Fruit fly (Drosophila melanogaster) whole organism, embryonic: ENCODE measurements around the gene upSET.
A peak's percentile ranks its signal among the peaks of the same experiment; 100 is the strongest.

Experiments used
- Asciz ChIP-seq: fragments of 200-800 bp; sonication (Bioruptor generic); optimal IDR thresholded peaks from 2 replicates; lab custom pipeline; 2017; ENCODE audit warnings: missing biosample characterization, mild to moderate bottlenecking, missing genetic modification characterization, missing genetic modification reagents
- CG10959 ChIP-seq: fragments of 200-800 bp; sonication (Bioruptor generic); IDR thresholded peaks from 2 replicates; pipeline ENCODE4 v1.3.6; 2022; ENCODE audit warnings: missing biosample characterization, missing genetic modification characterization
- CG11695 ChIP-seq: fragments of 200-800 bp; sonication (Bioruptor generic); IDR thresholded peaks from 3 replicates; pipeline ENCODE4 v1.3.6; 2022; ENCODE audit warnings: missing biosample characterization, missing genetic modification characterization
- CG11696 ChIP-seq: fragments of 200-800 bp; sonication (Bioruptor generic); IDR thresholded peaks from 2 replicates; pipeline ENCODE4 v1.3.6; 2022; ENCODE audit warnings: missing biosample characterization, missing genetic modification characterization
- CG12104 ChIP-seq: fragments of 200-800 bp; sonication (Bioruptor generic); optimal IDR thresholded peaks from 3 replicates; lab custom pipeline; 2016; ENCODE audit warnings: missing biosample characterization, missing genetic modification characterization
- CG12219 ChIP-seq: fragments of 200-800 bp; sonication (Bioruptor generic); optimal IDR thresholded peaks from 3 replicates; lab custom pipeline; 2018; ENCODE audit warnings: missing biosample characterization, mild to moderate bottlenecking, missing genetic modification characterization
- CG12299 ChIP-seq: fragments of 200-800 bp; sonication (Bioruptor generic); optimal IDR thresholded peaks from 2 replicates; lab custom pipeline; 2018; ENCODE audit warnings: missing biosample characterization, mild to moderate bottlenecking, missing genetic modification characterization
- CG15073 ChIP-seq: fragments of 200-800 bp; sonication (Bioruptor generic); optimal IDR thresholded peaks from 2 replicates; lab custom pipeline; 2016; ENCODE audit warnings: missing biosample characterization, missing genetic modification characterization
- CG1647 ChIP-seq: fragments of 200-800 bp; sonication (Bioruptor generic); optimal IDR thresholded peaks from 3 replicates; lab custom pipeline; 2016; ENCODE audit warnings: missing biosample characterization, missing genetic modification characterization
- CG16863 ChIP-seq: fragments of 200-800 bp; sonication (Bioruptor generic); optimal IDR thresholded peaks from 3 replicates; lab custom pipeline; 2016; ENCODE audit warnings: missing biosample characterization, missing genetic modification characterization
- CG17568 ChIP-seq: fragments of 200-800 bp; sonication (Bioruptor generic); optimal IDR thresholded peaks from 2 replicates; lab custom pipeline; 2018; ENCODE audit warnings: missing biosample characterization, mild to moderate bottlenecking, missing genetic modification characterization, moderate library complexity
- CG2129 ChIP-seq: fragments of 200-800 bp; sonication (Bioruptor generic); IDR thresholded peaks from 2 replicates; pipeline ENCODE4 v1.3.6; 2022; ENCODE audit warnings: missing biosample characterization, missing genetic modification characterization; ENCODE audit not compliant: partially characterized antibody
- CG30020 ChIP-seq: fragments of 200-800 bp; optimal IDR thresholded peaks from 2 replicates; lab custom pipeline; 2019; ENCODE audit warnings: missing biosample characterization, mild to moderate bottlenecking, missing genetic modification characterization, moderate library complexity
- CG4730 ChIP-seq: fragments of 200-800 bp; sonication (Bioruptor generic); IDR thresholded peaks from 2 replicates; pipeline ENCODE4 v1.3.6; 2022; ENCODE audit warnings: missing biosample characterization, missing genetic modification characterization
- CG6689 ChIP-seq: fragments of 200-800 bp; sonication (Bioruptor generic); IDR thresholded peaks from 2 replicates; pipeline ENCODE4 v1.3.6; 2022; ENCODE audit warnings: missing biosample characterization, missing genetic modification characterization
- CG6765 ChIP-seq: fragments of 200-800 bp; sonication (Bioruptor generic); optimal IDR thresholded peaks from 3 replicates; lab custom pipeline; 2017; ENCODE audit warnings: missing biosample characterization, mild to moderate bottlenecking, missing genetic modification characterization
- CG8478 ChIP-seq: fragments of >200 bp; optimal IDR thresholded peaks from 2 replicates; lab custom pipeline; 2018
- CG9609 ChIP-seq: fragments of 200-800 bp; sonication (Bioruptor generic); optimal IDR thresholded peaks from 3 replicates; lab custom pipeline; 2016; ENCODE audit warnings: missing biosample characterization, missing genetic modification characterization
- CkIIα-i1 ChIP-seq: fragments of 200-800 bp; sonication (Bioruptor generic); IDR thresholded peaks from 2 replicates; pipeline ENCODE4 v1.3.6; 2022; ENCODE audit warnings: missing biosample characterization, missing genetic modification characterization
- Dll ChIP-seq: fragments of 200-800 bp; sonication (Bioruptor generic); IDR thresholded peaks from 4 replicates; pipeline ENCODE4 v1.3.6; 2022; ENCODE audit warnings: missing biosample characterization, missing genetic modification characterization; ENCODE audit not compliant: partially characterized antibody
- Doc2 ChIP-seq: fragments of 200-800 bp; sonication (Bioruptor generic); IDR thresholded peaks from 2 replicates; pipeline ENCODE4 v1.3.6; 2022; ENCODE audit warnings: missing biosample characterization, missing genetic modification characterization
- E2f2 ChIP-seq: fragments of 200-800 bp; sonication (Bioruptor generic); IDR thresholded peaks from 2 replicates; pipeline ENCODE4 v1.3.6; 2022; ENCODE audit warnings: missing biosample characterization, missing genetic modification characterization
- HLHmδ ChIP-seq: fragments of 200-800 bp; sonication (Bioruptor generic); optimal IDR thresholded peaks from 2 replicates; lab custom pipeline; 2018; ENCODE audit warnings: missing biosample characterization, mild to moderate bottlenecking, missing genetic modification characterization, moderate library complexity
- HmgZ ChIP-seq: fragments of 200-800 bp; sonication (Bioruptor generic); optimal IDR thresholded peaks from 2 replicates; lab custom pipeline; 2018; ENCODE audit warnings: missing biosample characterization, mild to moderate bottlenecking, missing genetic modification characterization
- Hmx ChIP-seq: fragments of 200-800 bp; sonication (Bioruptor generic); optimal IDR thresholded peaks from 2 replicates; lab custom pipeline; 2016; ENCODE audit warnings: missing biosample characterization, missing genetic modification characterization
- Kr ChIP-seq: fragments of 200-800 bp; sonication (Bioruptor generic); optimal IDR thresholded peaks from 2 replicates; lab custom pipeline; 2017; ENCODE audit warnings: missing biosample characterization, mild to moderate bottlenecking, missing genetic modification characterization
- Mad ChIP-seq: fragments of 200-800 bp; sonication (Bioruptor generic); optimal IDR thresholded peaks from 2 replicates; lab custom pipeline; 2016; ENCODE audit warnings: missing biosample characterization, missing genetic modification characterization
- NK7.1 ChIP-seq: fragments of 200-800 bp; sonication (Bioruptor generic); optimal IDR thresholded peaks from 3 replicates; lab custom pipeline; 2016; ENCODE audit warnings: missing biosample characterization, missing genetic modification characterization
- Oaz ChIP-seq: fragments of 200-800 bp; sonication (Bioruptor generic); IDR thresholded peaks from 2 replicates; pipeline ENCODE4 v1.3.6; 2022; ENCODE audit warnings: missing biosample characterization, missing genetic modification characterization
- Sox102F ChIP-seq: fragments of 200-800 bp; sonication (Bioruptor generic); optimal IDR thresholded peaks from 2 replicates; lab custom pipeline; 2018; ENCODE audit warnings: missing biosample characterization, mild to moderate bottlenecking, missing genetic modification characterization, moderate library complexity
- Sry-β ChIP-seq: fragments of 200-800 bp; sonication (Bioruptor generic); optimal IDR thresholded peaks from 2 replicates; lab custom pipeline; 2018; ENCODE audit warnings: missing biosample characterization, mild to moderate bottlenecking, missing genetic modification characterization, moderate library complexity
- Xbp1 ChIP-seq: fragments of 200-800 bp; sonication (Bioruptor generic); optimal IDR thresholded peaks from 3 replicates; lab custom pipeline; 2016; ENCODE audit warnings: missing biosample characterization, mild to moderate bottlenecking, missing genetic modification characterization
- ara ChIP-seq: fragments of 200-800 bp; sonication (Bioruptor generic); IDR thresholded peaks from 2 replicates; pipeline ENCODE4 v1.3.6; 2022; ENCODE audit warnings: missing biosample characterization, missing genetic modification characterization
- bigmax ChIP-seq: fragments of 200-800 bp; sonication (Bioruptor generic); optimal IDR thresholded peaks from 2 replicates; lab custom pipeline; 2018; ENCODE audit warnings: missing biosample characterization, mild to moderate bottlenecking, missing genetic modification characterization
- bowl ChIP-seq: fragments of 200-800 bp; sonication (Bioruptor generic); IDR thresholded peaks from 2 replicates; pipeline ENCODE4 v1.3.6; 2022; ENCODE audit warnings: missing biosample characterization, missing genetic modification characterization
- cas ChIP-seq: fragments of 200-800 bp; sonication (Bioruptor generic); IDR thresholded peaks from 2 replicates; pipeline ENCODE4 v1.3.6; 2022; ENCODE audit warnings: missing biosample characterization, missing genetic modification characterization
- chm ChIP-seq: fragments of 200-800 bp; sonication (Bioruptor generic); IDR thresholded peaks from 2 replicates; pipeline ENCODE4 v1.3.6; 2022; ENCODE audit warnings: missing biosample characterization, missing genetic modification characterization
- dimm ChIP-seq: fragments of 200-800 bp; sonication (Bioruptor generic); IDR thresholded peaks from 2 replicates; pipeline ENCODE4 v1.3.6; 2022; ENCODE audit warnings: missing biosample characterization, missing genetic modification characterization
- dmrt99B ChIP-seq: fragments of 200-800 bp; sonication (Bioruptor generic); optimal IDR thresholded peaks from 2 replicates; lab custom pipeline; 2018; ENCODE audit warnings: missing biosample characterization, mild to moderate bottlenecking, missing genetic modification characterization, moderate library complexity
- fd102C ChIP-seq: fragments of 200-800 bp; sonication (Bioruptor generic); optimal IDR thresholded peaks from 2 replicates; lab custom pipeline; 2018; ENCODE audit warnings: missing biosample characterization, mild to moderate bottlenecking, missing genetic modification characterization, moderate library complexity
- fd64A ChIP-seq: fragments of 200-800 bp; sonication (Bioruptor generic); optimal IDR thresholded peaks from 3 replicates; lab custom pipeline; 2018; ENCODE audit warnings: missing biosample characterization, mild to moderate bottlenecking, missing genetic modification characterization
- grau ChIP-seq: fragments of 200-800 bp; optimal IDR thresholded peaks from 3 replicates; lab custom pipeline; 2019; ENCODE audit warnings: missing biosample characterization, mild to moderate bottlenecking, missing genetic modification characterization, moderate library complexity
- ham ChIP-seq: fragments of 200-800 bp; sonication (Bioruptor generic); IDR thresholded peaks from 2 replicates; pipeline ENCODE4 v1.3.6; 2022; ENCODE audit warnings: missing biosample characterization, missing genetic modification characterization
- pita ChIP-seq: fragments of 200-800 bp; sonication (Bioruptor generic); optimal IDR thresholded peaks from 2 replicates; lab custom pipeline; 2017; ENCODE audit warnings: missing biosample characterization, mild to moderate bottlenecking, missing genetic modification characterization
- pros ChIP-seq: fragments of 200-800 bp; sonication (Bioruptor generic); optimal IDR thresholded peaks from 3 replicates; lab custom pipeline; 2019; ENCODE audit warnings: missing biosample characterization, mild to moderate bottlenecking, missing genetic modification characterization, moderate library complexity
- sim ChIP-seq: fragments of 200-800 bp; sonication (Bioruptor generic); IDR thresholded peaks from 2 replicates; pipeline ENCODE4 v1.3.6; 2022; ENCODE audit warnings: missing biosample characterization, missing genetic modification characterization
- sisA ChIP-seq: fragments of 200-800 bp; sonication (Bioruptor generic); IDR thresholded peaks from 2 replicates; pipeline ENCODE4 v1.3.6; 2022; ENCODE audit warnings: missing biosample characterization, missing genetic modification characterization
- slbo ChIP-seq: fragments of 200-800 bp; sonication (Bioruptor generic); IDR thresholded peaks from 2 replicates; pipeline ENCODE4 v1.3.6; 2022; ENCODE audit warnings: missing biosample characterization, missing genetic modification characterization
- sug ChIP-seq: fragments of 200-800 bp; optimal IDR thresholded peaks from 2 replicates; lab custom pipeline; 2019; ENCODE audit warnings: missing biosample characterization, mild to moderate bottlenecking, missing genetic modification characterization, moderate library complexity
- vnd ChIP-seq: fragments of 200-800 bp; sonication (Bioruptor generic); IDR thresholded peaks from 3 replicates; pipeline ENCODE4 v1.3.6; 2022; ENCODE audit warnings: missing biosample characterization, missing genetic modification characterization; ENCODE audit not compliant: partially characterized antibody
- zfh1 ChIP-seq: fragments of 200-800 bp; sonication (Bioruptor generic); IDR thresholded peaks from 3 replicates; pipeline ENCODE4 v1.3.6; 2022; ENCODE audit warnings: missing biosample characterization, missing genetic modification characterization

The upSET gene

dm6 chr3L:14050944-14051548 lies 49.1 kb downstream of the upSET start, which contains the start of gene CG6833 (continued):
- TF ChIP-seq ara (GFP tag; lab: Robert Waterston, UW) = peak; percentile 61; the same call in 1 of the 2 replicates
- TF ChIP-seq Oaz (GFP tag; lab: Robert Waterston, UW) = no peak
- no peak for TF ChIP-seq CG12219 (GFP tag; lab: Kevin White, UChicago)
- TF ChIP-seq grau (tag; lab: Kevin White, UChicago) = peak; percentile 59
- TF ChIP-seq pita = no peak
- no peak for TF ChIP-seq Hmx (GFP tag; lab: Kevin White, UChicago)
- peak; percentile 56 for TF ChIP-seq CG10959 (GFP tag; lab: Robert Waterston, UW)
- TF ChIP-seq NK7.1 (GFP tag; lab: Kevin White, UChicago) = peak; percentile 78
- peak; percentile 46 for TF ChIP-seq Sry-β
- peak; percentile 59 for TF ChIP-seq CG16863 (GFP tag; lab: Kevin White, UChicago)
- TF ChIP-seq dimm = no peak
- TF ChIP-seq CG4730 (GFP tag; lab: Robert Waterston, UW) = peak; percentile 83
- peak; percentile 7 for TF ChIP-seq CG12104 (GFP tag; lab: Kevin White, UChicago)
- peak; percentile 62 for TF ChIP-seq HmgZ (tag; lab: Kevin White, UChicago)
- TF ChIP-seq Xbp1 (GFP tag; lab: Kevin White, UChicago) = peak; percentile 85
- TF ChIP-seq CG17568 (GFP tag; lab: Kevin White, UChicago) = no peak
- TF ChIP-seq CG1647 (GFP tag; lab: Kevin White, UChicago) = peak; percentile 84
- peak; percentile 26; the same call in 1 of the 2 replicates for TF ChIP-seq E2f2 (GFP tag; lab: Robert Waterston, UW)
- 0 out of 2 replicates have a peak, but pooled peaks have one; percentile 44 for TF ChIP-seq bowl (GFP tag; lab: Robert Waterston, UW)
- TF ChIP-seq vnd (GFP tag; lab: Robert Waterston, UW) = no peak
- TF ChIP-seq fd102C (GFP tag; lab: Kevin White, UChicago) = no peak
- TF ChIP-seq CG6765 (GFP tag; lab: Kevin White, UChicago) = no peak
- TF ChIP-seq Asciz (GFP tag; lab: Kevin White, UChicago) = no peak
- TF ChIP-seq slbo (GFP tag; lab: Robert Waterston, UW) = peak; percentile 94
- TF ChIP-seq sug (tag; lab: Kevin White, UChicago) = peak; percentile 69
- TF ChIP-seq CG6689 (GFP tag; lab: Robert Waterston, UW) = peak; percentile 50
- TF ChIP-seq dmrt99B = peak; percentile 57
- TF ChIP-seq HLHmδ (GFP tag; lab: Kevin White, UChicago) = no peak
- 0 out of 2 replicates have a peak, but pooled peaks have one; percentile 38 for TF ChIP-seq CkIIα-i1
- TF ChIP-seq CG15073 (GFP tag; lab: Kevin White, UChicago) = no peak
- peak; percentile 41; the same call in 1 of the 2 replicates for TF ChIP-seq cas (GFP tag; lab: Robert Waterston, UW)
- TF ChIP-seq sisA (GFP tag; lab: Robert Waterston, UW) = peak; percentile 86
- TF ChIP-seq CG2129 (GFP tag; lab: Robert Waterston, UW) = no peak
- TF ChIP-seq CG11695 = 0 out of 3 replicates have a peak, but pooled peaks have one; percentile 29
- TF ChIP-seq sim (GFP tag; lab: Robert Waterston, UW) = no peak
- TF ChIP-seq pros (GFP tag; lab: Kevin White, UChicago) = no peak
- TF ChIP-seq CG30020 (tag; lab: Kevin White, UChicago) = peak; percentile 61
- TF ChIP-seq Sox102F (GFP tag; lab: Kevin White, UChicago) = peak; percentile 49
- no peak for TF ChIP-seq bigmax (GFP tag; lab: Kevin White, UChicago)
- no peak for TF ChIP-seq CG11696 (GFP tag; lab: Robert Waterston, UW)
- 0 out of 2 replicates have a peak, but pooled peaks have one; percentile 15 for TF ChIP-seq ham (GFP tag; lab: Robert Waterston, UW)
- no peak for TF ChIP-seq Doc2 (GFP tag; lab: Robert Waterston, UW)
- TF ChIP-seq CG12299 = no peak
- TF ChIP-seq Dll (GFP tag; lab: Robert Waterston, UW) = 0 out of 4 replicates have a peak, but pooled peaks have one; percentile 31
- TF ChIP-seq CG9609 (GFP tag; lab: Kevin White, UChicago) = peak; percentile 78
- peak; percentile 60 for TF ChIP-seq Mad (GFP tag; lab: Kevin White, UChicago)
- no peak for TF ChIP-seq fd64A (GFP tag; lab: Kevin White, UChicago)
- TF ChIP-seq Kr (GFP tag; lab: Kevin White, UChicago) = no peak
- peak; percentile 81 for TF ChIP-seq zfh1 (GFP tag; lab: Robert Waterston, UW)
- TF ChIP-seq CG8478 = no peak
- TF ChIP-seq chm = peak; percentile 74
